Worm (Caenorhabditis elegans): ENCODE data around the gene tbx-32.

- TF ChIP-seq ztf-4 (tag; optimal IDR thresholded peaks at IDR 0.05), result no peak
- no peak for TF ChIP-seq rnt-1 (tag; optimal IDR thresholded peaks at IDR 0.05)
- no peak for TF ChIP-seq tbx-2 (tag; optimal IDR thresholded peaks at IDR 0.05)
- TF ChIP-seq efl-1 (optimal IDR thresholded peaks at IDR 0.05), result no peak
- no peak for TF ChIP-seq efl-1 (GFP tag; optimal IDR thresholded peaks at IDR 0.05 in 1 of 2)
- no peak for TF ChIP-seq ama-1 (optimal IDR thresholded peaks at IDR 0.05)
- TF ChIP-seq isw-1 (GFP tag; IDR thresholded peaks at IDR 0.05), result no peak
Measured at ce11 chrX:1623048-1623447, 32.3 kb upstream of the tbx-32 start.

All from whole organism, L1 larva.